Fruit fly (Drosophila melanogaster): ENCODE measurements around the gene Bka.

The Bka gene

dm6 chr2L:9915011-9915850, 20.1 kb downstream of the Bka start, which contains the start of gene yip2 (continued):
- TF ChIP-seq zen2 (GFP tag; IDR thresholded peaks at IDR 0.05; ENCODE audit: partially characterized antibody), result no peak
- peak; percentile 68 for TF ChIP-seq CTCF (GFP tag; optimal IDR thresholded peaks at IDR 0.05)
- no peak for TF ChIP-seq CG16815 (GFP tag; optimal IDR thresholded peaks at IDR 0.05)
- TF ChIP-seq da (GFP tag; optimal IDR thresholded peaks at IDR 0.05), result no peak
- no peak for TF ChIP-seq sim (GFP tag; IDR thresholded peaks at IDR 0.05)
- no peak for TF ChIP-seq NC2α (GFP tag; optimal IDR thresholded peaks at IDR 0.05)
- TF ChIP-seq CG13287 (GFP tag; IDR thresholded peaks at IDR 0.05; ENCODE audit: partially characterized antibody), result peak; percentile 66
- no peak; the same call in 2 of the 3 replicates for TF ChIP-seq ken (GFP tag; IDR thresholded peaks at IDR 0.05)
- TF ChIP-seq D (optimal IDR thresholded peaks at IDR 0.05), result no peak
- TF ChIP-seq D (GFP tag; optimal IDR thresholded peaks at IDR 0.05), result no peak
- no peak for TF ChIP-seq CG34224 (GFP tag; IDR thresholded peaks at IDR 0.05; ENCODE audit: partially characterized antibody)
- TF ChIP-seq CG12236 (GFP tag; optimal IDR thresholded peaks at IDR 0.05), result peak; percentile 17
- TF ChIP-seq oc (tag; optimal IDR thresholded peaks at IDR 0.05), result peak; percentile 40
- peak; percentile 48 for TF ChIP-seq CG3163 (GFP tag; optimal IDR thresholded peaks at IDR 0.05)
- TF ChIP-seq vvl (GFP tag; IDR thresholded peaks at IDR 0.05), result peak; percentile 83
- no peak for TF ChIP-seq CG15073 (GFP tag; optimal IDR thresholded peaks at IDR 0.05)
- no peak for TF ChIP-seq CG8765 (GFP tag; IDR thresholded peaks at IDR 0.05)
- TF ChIP-seq CG18011 (GFP tag; optimal IDR thresholded peaks at IDR 0.05), result peak; percentile 41
- no peak for TF ChIP-seq klu (GFP tag; IDR thresholded peaks at IDR 0.05)
- TF ChIP-seq CG5180 (GFP tag; optimal IDR thresholded peaks at IDR 0.05), result peak; percentile 29
- no peak for TF ChIP-seq CG14965 (GFP tag; optimal IDR thresholded peaks at IDR 0.05; ENCODE audit: borderline replicate concordance)
- peak; percentile 68 for TF ChIP-seq CG2678 (tag; optimal IDR thresholded peaks at IDR 0.05)
- peak; percentile 57 for TF ChIP-seq CG12219 (GFP tag; optimal IDR thresholded peaks at IDR 0.05)
- TF ChIP-seq CG7372 (GFP tag; IDR thresholded peaks at IDR 0.05), result 0 out of 2 replicates have a peak, but pooled peaks have one; percentile 16
- TF ChIP-seq Bdp1 (GFP tag; optimal IDR thresholded peaks at IDR 0.05), result no peak
- TF ChIP-seq CG11093 (GFP tag; IDR thresholded peaks at IDR 0.05), result no peak
- TF ChIP-seq CG4424 (GFP tag; optimal IDR thresholded peaks at IDR 0.05), result peak; percentile 33
- TF ChIP-seq CG10462 (GFP tag; optimal IDR thresholded peaks at IDR 0.05), result peak; percentile 18
- no peak for TF ChIP-seq eve (GFP tag; optimal IDR thresholded peaks at IDR 0.05)
- TF ChIP-seq ash1 (GFP tag; optimal IDR thresholded peaks at IDR 0.05), result no peak
- peak; percentile 34 for TF ChIP-seq chn (GFP tag; optimal IDR thresholded peaks at IDR 0.05)
- no peak for TF ChIP-seq CG11085 (GFP tag; IDR thresholded peaks at IDR 0.05)
- no peak for TF ChIP-seq trh (GFP tag; optimal IDR thresholded peaks at IDR 0.05)
- peak; percentile 72 for TF ChIP-seq CG15269 (tag; optimal IDR thresholded peaks at IDR 0.05)
- no peak for TF ChIP-seq C15 (GFP tag; IDR thresholded peaks at IDR 0.05)
- TF ChIP-seq lilli (GFP tag; optimal IDR thresholded peaks at IDR 0.05), result peak; percentile 69
- TF ChIP-seq CG8944 (GFP tag; optimal IDR thresholded peaks at IDR 0.05), result peak; percentile 21
- no peak for TF ChIP-seq ftz-f1 (GFP tag; optimal IDR thresholded peaks at IDR 0.05)
- no peak for TF ChIP-seq ham (GFP tag; IDR thresholded peaks at IDR 0.05)
- peak; percentile 63; the same call in 2 of the 3 replicates for TF ChIP-seq CG11456 (GFP tag; IDR thresholded peaks at IDR 0.05)
- no peak for TF ChIP-seq sc (optimal IDR thresholded peaks at IDR 0.05)
- TF ChIP-seq sc (GFP tag; optimal IDR thresholded peaks at IDR 0.05), result no peak
- no peak for TF ChIP-seq insv (GFP tag; optimal IDR thresholded peaks at IDR 0.05)
- TF ChIP-seq Sox100B (GFP tag; optimal IDR thresholded peaks at IDR 0.05), result peak; percentile 56
- no peak for TF ChIP-seq CG43689 (GFP tag; IDR thresholded peaks at IDR 0.05)
- TF ChIP-seq Blimp-1 (GFP tag; optimal IDR thresholded peaks at IDR 0.05), result peak; percentile 42
- TF ChIP-seq Ssrp (tag; optimal IDR thresholded peaks at IDR 0.05), result peak; percentile 29
- 0 out of 2 replicates have a peak, but pooled peaks have one; percentile 17 for TF ChIP-seq sisA (GFP tag; IDR thresholded peaks at IDR 0.05)
- TF ChIP-seq cas (GFP tag; IDR thresholded peaks at IDR 0.05), result 0 out of 2 replicates have a peak, but pooled peaks have one; percentile 10
- peak; percentile 38; the same call in 1 of the 2 replicates for TF ChIP-seq Adf1 (GFP tag; IDR thresholded peaks at IDR 0.05)
- TF ChIP-seq kay (GFP tag; optimal IDR thresholded peaks at IDR 0.05), result peak; percentile 74
